Worm (Caenorhabditis elegans) whole organism, L4 larva: ENCODE measurements around the gene hlh-12.

ENCODE experiments used
- D1046.2 ChIP-seq: fragments of 200-800 bp; sonication (Bioruptor generic); IDR thresholded peaks from 2 replicates; pipeline ENCODE4 v1.3.6; 2022; ENCODE audit warnings: missing genetic modification characterization, missing compliant biosample characterization
- F26F4.8 ChIP-seq: fragments of 200-800 bp; sonication (Bioruptor generic); conservative IDR thresholded peaks from 2 replicates; pipeline ENCODE4 v1.3.6; 2022; ENCODE audit warnings: missing genetic modification characterization, missing compliant biosample characterization
- F49E8.2 ChIP-seq: sonication (generic microtip); optimal IDR thresholded peaks from 2 replicates; lab custom pipeline; 2016; ENCODE audit warnings: missing compliant biosample characterization, mild to moderate bottlenecking, missing genetic modification characterization, borderline replicate concordance
- R02D3.7 ChIP-seq: fragments of 150-350 bp; sonication (generic microtip); optimal IDR thresholded peaks from 3 replicates; lab custom pipeline; 2014; ENCODE audit warnings: missing biosample characterization, missing genetic modification characterization
- T20F7.1 ChIP-seq: fragments of 200-800 bp; sonication (Bioruptor generic); optimal IDR thresholded peaks from 2 replicates; lab custom pipeline; 2018; ENCODE audit warnings: mild to moderate bottlenecking, missing genetic modification characterization, missing compliant biosample characterization
- Y105C5A.15 ChIP-seq: fragments of 200-800 bp; sonication (Bioruptor generic); IDR thresholded peaks from 2 replicates; pipeline ENCODE4 v1.3.6; 2022; ENCODE audit warnings: missing genetic modification characterization, missing compliant biosample characterization
- aha-1 ChIP-seq: fragments of 150-350 bp; peaks from one replicate; lab custom pipeline; 2014; ENCODE audit warnings: missing biosample characterization, missing genetic modification characterization
- arid-1 ChIP-seq: fragments of 200-800 bp; sonication (Bioruptor generic); conservative IDR thresholded peaks from 2 replicates; pipeline ENCODE4 v1.3.6; 2022; ENCODE audit warnings: missing genetic modification reagents, missing genetic modification characterization, missing compliant biosample characterization
- ceh-28 ChIP-seq: fragments of 150-350 bp; optimal IDR thresholded peaks from 2 replicates; lab custom pipeline; 2014; ENCODE audit warnings: missing biosample characterization, missing genetic modification reagents, missing genetic modification characterization
- ceh-32 ChIP-seq: sonication (generic microtip); optimal IDR thresholded peaks from 2 replicates; lab custom pipeline; 2016; ENCODE audit warnings: mild to moderate bottlenecking, missing genetic modification characterization, missing compliant biosample characterization; ENCODE audit not compliant: poor library complexity
- ces-1 ChIP-seq: fragments of 150-350 bp; sonication (generic microtip); optimal IDR thresholded peaks from 4 replicates; lab custom pipeline; 2014; ENCODE audit warnings: missing biosample characterization, missing genetic modification reagents, missing genetic modification characterization
- daf-16 ChIP-seq, 3 experiments: sonication (generic microtip); optimal IDR thresholded peaks; 2 replicates each; lab custom pipeline; 2016 to 2017; ENCODE audit warnings: missing genetic modification characterization in 3 of 3, missing genetic modification reagents in 3 of 3, mild to moderate bottlenecking in 2 of 3, missing compliant biosample characterization in 2 of 3, missing biosample characterization in 1 of 3, moderate library complexity in 1 of 3
- daf-8 ChIP-seq: fragments of 200-800 bp; sonication (Bioruptor generic); IDR thresholded peaks from 2 replicates; pipeline ENCODE4 v1.3.6; 2022; ENCODE audit warnings: missing genetic modification characterization, missing compliant biosample characterization
- dpl-1 ChIP-seq: fragments of 150-350 bp; optimal IDR thresholded peaks from 2 replicates; lab custom pipeline; 2014; ENCODE audit warnings: missing biosample characterization, missing genetic modification reagents, missing genetic modification characterization
- dve-1 ChIP-seq: sonication (generic microtip); optimal IDR thresholded peaks from 2 replicates; lab custom pipeline; 2017; ENCODE audit warnings: antibody characterized with exemption, mild to moderate bottlenecking, missing genetic modification characterization, missing compliant biosample characterization; ENCODE audit not compliant: insufficient read depth
- egl-27 ChIP-seq: sonication (generic microtip); optimal IDR thresholded peaks from 3 replicates; lab custom pipeline; 2017; ENCODE audit warnings: missing biosample characterization, missing genetic modification reagents, missing genetic modification characterization
- fkh-10 ChIP-seq: fragments of 150-350 bp; optimal IDR thresholded peaks from 2 replicates; lab custom pipeline; 2014; ENCODE audit warnings: missing biosample characterization, missing genetic modification reagents, missing genetic modification characterization
- gei-8 ChIP-seq: fragments of 200-800 bp; sonication (Bioruptor generic); optimal IDR thresholded peaks from 2 replicates; lab custom pipeline; 2018; ENCODE audit warnings: mild to moderate bottlenecking, missing genetic modification characterization, missing compliant biosample characterization
- hlh-30 ChIP-seq: sonication (generic microtip); optimal IDR thresholded peaks from 2 replicates; lab custom pipeline; 2017; ENCODE audit warnings: antibody characterized with exemption, mild to moderate bottlenecking, missing genetic modification characterization, missing compliant biosample characterization; ENCODE audit not compliant: insufficient read depth
- hmg-1.1 ChIP-seq: fragments of 200-800 bp; sonication (Bioruptor generic); IDR thresholded peaks from 2 replicates; pipeline ENCODE4 v1.3.6; 2022; ENCODE audit warnings: missing genetic modification reagents, missing genetic modification characterization, missing compliant biosample characterization
- lin-38 ChIP-seq: fragments of 200-800 bp; sonication (Bioruptor generic); IDR thresholded peaks from 2 replicates; pipeline ENCODE4 v1.3.6; 2022; ENCODE audit warnings: missing genetic modification reagents, missing genetic modification characterization, missing compliant biosample characterization
- lsy-2 ChIP-seq, 2 experiments: fragments of 150-350 bp in 1 of 2; sonication (generic microtip) in 1 of 2; optimal IDR thresholded peaks; 2 replicates each; lab custom pipeline; 2014 to 2017; ENCODE audit warnings: missing biosample characterization in 2 of 2, missing genetic modification characterization in 2 of 2
- madf-5 ChIP-seq, 2 experiments: fragments of 200-800 bp; sonication (Bioruptor generic); IDR thresholded peaks; 2 replicates each; pipeline ENCODE4 v1.3.6; 2022; ENCODE audit warnings: missing compliant biosample characterization in 2 of 2, missing genetic modification characterization in 2 of 2
- mdl-1 ChIP-seq, 2 experiments: fragments of 150-350 bp in 1 of 2; sonication (generic microtip) in 1 of 2; optimal IDR thresholded peaks; 2 replicates each; lab custom pipeline; 2014 to 2017; ENCODE audit warnings: missing biosample characterization in 2 of 2, missing genetic modification characterization in 2 of 2
- mep-1 ChIP-seq: fragments of 150-350 bp; sonication (generic microtip); optimal IDR thresholded peaks from 3 replicates; lab custom pipeline; 2014; ENCODE audit warnings: missing biosample characterization, missing genetic modification characterization
- mes-2 ChIP-seq: sonication (generic microtip); optimal IDR thresholded peaks from 2 replicates; lab custom pipeline; 2016; ENCODE audit warnings: missing genotype, mild to moderate bottlenecking, missing genetic modification characterization, missing compliant biosample characterization; ENCODE audit not compliant: poor library complexity, severe bottlenecking
- nhr-10 ChIP-seq: fragments of 150-350 bp; optimal IDR thresholded peaks from 2 replicates; lab custom pipeline; 2014; ENCODE audit warnings: missing biosample characterization, missing genetic modification characterization
- nhr-102 ChIP-seq: sonication (generic microtip); optimal IDR thresholded peaks from 2 replicates; lab custom pipeline; 2016; ENCODE audit warnings: mild to moderate bottlenecking, missing genetic modification characterization, moderate library complexity, missing compliant biosample characterization
- nhr-28 ChIP-seq: fragments of 150-350 bp; optimal IDR thresholded peaks from 2 replicates; lab custom pipeline; 2014; ENCODE audit warnings: missing biosample characterization, missing genetic modification characterization
- nhr-42 ChIP-seq: fragments of 200-800 bp; sonication (Bioruptor generic); IDR thresholded peaks from 2 replicates; pipeline ENCODE4 v1.3.6; 2022; ENCODE audit warnings: missing genetic modification characterization, missing compliant biosample characterization
- nhr-6 ChIP-seq: fragments of 150-350 bp; optimal IDR thresholded peaks from 2 replicates; lab custom pipeline; 2014; ENCODE audit warnings: missing biosample characterization, missing genetic modification characterization
- snpc-1.2 ChIP-seq: fragments of 200-800 bp; sonication (Bioruptor generic); IDR thresholded peaks from 2 replicates; pipeline ENCODE4 v1.3.6; 2022; ENCODE audit warnings: missing genetic modification reagents, missing genetic modification characterization, missing compliant biosample characterization
- unc-130 ChIP-seq: sonication (generic microtip); optimal IDR thresholded peaks from 2 replicates; lab custom pipeline; 2016; ENCODE audit warnings: missing genetic modification reagents, missing genetic modification characterization, missing compliant biosample characterization
- unc-62 ChIP-seq, 3 experiments: fragments of 150-350 bp in 1 of 3; sonication (generic microtip); optimal IDR thresholded peaks in 2 of 3; peaks in 1 of 3; 1 replicate in 1 of 3; 2 replicates in 2 of 3; lab custom pipeline; 2014 to 2017; ENCODE audit warnings: missing biosample characterization in 3 of 3, missing genetic modification characterization in 3 of 3, missing genetic modification reagents in 3 of 3, missing genotype in 1 of 3
- zag-1 ChIP-seq: fragments of 150-350 bp; optimal IDR thresholded peaks from 2 replicates; lab custom pipeline; 2014; ENCODE audit warnings: missing biosample characterization, missing genetic modification characterization
- ztf-7 ChIP-seq: fragments of 150-350 bp; optimal IDR thresholded peaks from 2 replicates; lab custom pipeline; 2014; ENCODE audit warnings: missing biosample characterization, missing genetic modification characterization

Gene hlh-12

DNA sequence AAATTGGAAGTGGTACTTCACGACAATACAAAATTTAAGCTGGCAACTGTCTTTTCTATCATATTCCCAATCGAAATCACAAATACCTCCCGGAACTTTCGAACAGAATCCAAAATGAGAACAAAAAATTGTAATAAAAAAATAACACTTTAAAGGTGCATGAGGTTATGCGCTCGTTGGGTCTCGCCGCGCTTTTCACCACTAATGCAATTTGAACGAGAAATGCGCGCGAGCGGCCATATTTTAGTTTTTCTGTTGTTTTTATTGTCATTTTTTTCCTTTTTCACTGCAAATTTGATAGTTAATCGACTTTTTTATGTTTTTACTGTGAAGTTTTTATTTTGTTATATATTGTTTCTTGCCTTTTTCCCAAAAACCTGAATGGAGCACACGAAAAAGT, 31.8 kb upstream of the hlh-12 start, which contains the start of gene mes-6:
Gene mes-6, plus strand, starts transcription at position 229 of the 400 bp plus-strand sequence.
- TF ChIP-seq lin-38 (GFP tag; lab: Robert Waterston, UW) (peak; percentile 44), dpl-1 (GFP tag; lab: Kevin White, UChicago) (peak; percentile 84), ceh-28 (tag; lab: Kevin White, UChicago) (no peak), mes-2 (tag; lab: Kevin White, UChicago) (no peak), egl-27 (tag; lab: Kevin White, UChicago) (no peak), lsy-2 (tag; optimal IDR thresholded peaks at IDR 0.05; lab: Kevin White, UChicago) (peak in 1 of 2 experiments; percentile 78), hmg-1.1 (GFP tag; lab: Robert Waterston, UW) (0 out of 2 replicates have a peak, but pooled peaks have one; percentile 12), daf-16 (GFP tag; optimal IDR thresholded peaks at IDR 0.05; lab: Kevin White, UChicago) (no peak), daf-16 (tag; optimal IDR thresholded peaks at IDR 0.05; lab: Kevin White, UChicago) (peak; percentile 29), dve-1 (peak; percentile 24), D1046.2 (no peak), ztf-7 (tag; lab: Kevin White, UChicago) (no peak), unc-130 (GFP tag; lab: Kevin White, UChicago) (peak; percentile 39), ces-1 (peak; percentile 58), nhr-42 (GFP tag; lab: Robert Waterston, UW) (no peak), F49E8.2 (no peak), R02D3.7 (no peak), hlh-30 (tag; lab: Kevin White, UChicago) (peak; percentile 57), madf-5 (GFP tag; IDR thresholded peaks at IDR 0.05; lab: Robert Waterston, UW) (no peak), aha-1 (tag; lab: Kevin White, UChicago) (peak; percentile 20), fkh-10 (GFP tag; lab: Kevin White, UChicago) (peak; percentile 20), gei-8 (GFP tag; lab: Kevin White, UChicago) (no peak), mep-1 (tag; lab: Kevin White, UChicago) (peak; percentile 46)

DNA sequence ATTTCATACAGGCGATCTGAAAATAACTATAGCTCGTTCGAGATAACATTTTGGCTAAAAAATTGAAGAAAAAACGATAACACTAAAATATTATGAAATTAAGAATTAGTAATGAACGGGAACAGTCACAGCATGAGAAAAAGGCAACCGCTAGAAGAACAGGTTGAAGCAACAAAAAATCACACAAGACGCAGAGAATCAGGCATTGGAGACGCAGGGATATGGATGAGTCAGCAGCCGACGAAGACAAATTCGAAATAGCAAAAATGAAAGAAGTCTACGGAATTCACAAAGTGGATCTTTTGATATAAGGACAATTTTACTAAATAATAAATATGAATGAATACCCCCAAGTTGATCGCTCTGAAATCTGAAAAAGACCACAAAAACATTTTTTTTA, 31.3 kb upstream of the hlh-12 start, which contains the start of gene tag-77:
Gene tag-77, minus strand, starts transcription at position 15 of the 400 bp plus-strand sequence.
- TF ChIP-seq arid-1 (GFP tag; lab: Robert Waterston, UW), result peak; percentile 23; the same call in 1 of the 2 replicates
- peak in 1 of 2 experiments; percentile 4 for TF ChIP-seq mdl-1 (tag; optimal IDR thresholded peaks at IDR 0.05; lab: Kevin White, UChicago)
- peak; percentile 36 for TF ChIP-seq hlh-30 (tag; lab: Kevin White, UChicago)
- TF ChIP-seq zag-1 (tag; lab: Kevin White, UChicago), result no peak
- no peak for TF ChIP-seq daf-16 (GFP tag; optimal IDR thresholded peaks at IDR 0.05; lab: Kevin White, UChicago)
- no peak for TF ChIP-seq daf-16 (tag; optimal IDR thresholded peaks at IDR 0.05; lab: Kevin White, UChicago)
- peak; percentile 13 for TF ChIP-seq nhr-6 (tag; lab: Kevin White, UChicago)
- no peak for TF ChIP-seq daf-8 (GFP tag; lab: Robert Waterston, UW)
- TF ChIP-seq dve-1, result peak; percentile 21
- peak; percentile 26 for TF ChIP-seq nhr-28 (tag; lab: Kevin White, UChicago)

DNA sequence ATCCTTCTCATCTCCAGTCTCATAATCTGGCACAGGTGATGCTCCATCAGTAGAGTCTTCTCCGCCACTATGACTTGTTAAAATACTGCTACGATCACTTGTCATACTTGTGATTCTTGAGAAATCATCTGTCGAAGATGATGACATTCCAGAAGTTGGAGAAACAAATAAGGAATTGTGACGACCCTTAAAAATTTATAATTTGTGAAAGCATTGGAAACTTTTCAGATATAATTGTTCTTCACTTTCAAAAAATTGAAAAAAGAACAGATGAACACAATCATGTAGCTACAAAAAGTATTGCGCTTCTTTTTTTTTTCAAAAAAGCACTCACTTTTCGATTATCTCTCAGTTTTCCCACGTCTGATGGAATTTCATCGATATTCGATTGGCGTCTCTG, 26.8 kb upstream of the hlh-12 start:
- TF ChIP-seq unc-62 (GFP tag; optimal IDR thresholded peaks at IDR 0.05 in 1 of 2; lab: Kevin White, UChicago), result peak in 1 of 2 experiments; percentile 95
- TF ChIP-seq unc-62 (tag; optimal IDR thresholded peaks at IDR 0.05; lab: Kevin White, UChicago), result no peak
- no peak for TF ChIP-seq nhr-10 (tag; lab: Kevin White, UChicago)

DNA sequence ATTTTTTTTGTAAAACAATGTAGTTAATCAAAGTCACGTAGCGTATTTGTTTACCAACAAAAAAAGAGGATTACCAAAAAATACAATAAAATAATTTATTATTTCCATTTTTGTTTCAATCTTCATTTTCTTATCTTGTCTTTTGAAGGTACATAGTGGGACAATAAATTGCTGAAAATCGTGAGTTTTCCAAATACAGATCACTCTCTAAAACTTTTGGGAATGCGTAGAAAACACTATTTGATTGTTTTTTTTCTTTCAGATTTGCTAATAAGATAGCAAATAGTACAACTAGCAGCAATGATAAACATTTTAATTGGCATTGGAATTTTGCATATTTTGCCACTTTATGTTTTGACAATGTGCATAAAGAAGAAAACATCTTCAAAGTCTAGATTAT, 22.1 kb upstream of the hlh-12 start, which contains the start of gene C28C12.1:
Gene C28C12.1, plus strand, starts transcription at position 301 of the 400 bp plus-strand sequence.
- no peak for TF ChIP-seq snpc-1.2 (GFP tag; lab: Robert Waterston, UW)
- no peak for TF ChIP-seq T20F7.1 (GFP tag; lab: Kevin White, UChicago)
- TF ChIP-seq ceh-32 (tag; lab: Kevin White, UChicago), result no peak
- TF ChIP-seq F26F4.8 (GFP tag; lab: Robert Waterston, UW), result no peak
- no peak for TF ChIP-seq Y105C5A.15 (GFP tag; lab: Robert Waterston, UW)
- TF ChIP-seq unc-62 (GFP tag; optimal IDR thresholded peaks at IDR 0.05 in 1 of 2; lab: Kevin White, UChicago), result no peak
- no peak for TF ChIP-seq unc-62 (tag; optimal IDR thresholded peaks at IDR 0.05; lab: Kevin White, UChicago)
- no peak for TF ChIP-seq nhr-102
- TF ChIP-seq, all 104 proteins: peak for 0
